Worm (Caenorhabditis elegans) whole organism, L4 larva: ENCODE data around the gene cyn-8.
A peak's percentile ranks its signal among the peaks of the same experiment; 100 is the strongest.

Source experiments
- T20F7.1 ChIP-seq: fragments of 200-800 bp; sonication (Bioruptor generic); optimal IDR thresholded peaks from 2 replicates; lab custom pipeline; 2018; ENCODE audit warnings: mild to moderate bottlenecking, missing genetic modification characterization, missing compliant biosample characterization
- T26A8.4 ChIP-seq: fragments of 200-800 bp; sonication (Bioruptor generic); IDR thresholded peaks from 2 replicates; pipeline ENCODE4 v1.3.6; 2022; ENCODE audit warnings: missing genetic modification characterization, missing compliant biosample characterization
- Y48G9A.11 ChIP-seq: fragments of 200-800 bp; sonication (Bioruptor generic); IDR thresholded peaks from 2 replicates; pipeline ENCODE4 v1.3.6; 2022; ENCODE audit warnings: missing genetic modification reagents, missing genetic modification characterization, missing compliant biosample characterization
- aha-1 ChIP-seq: fragments of 150-350 bp; peaks from one replicate; lab custom pipeline; 2014; ENCODE audit warnings: missing biosample characterization, missing genetic modification characterization
- ama-1 ChIP-seq: fragments of 150-350 bp; optimal IDR thresholded peaks from 2 replicates; lab custom pipeline; 2014; ENCODE audit warnings: inconsistent platforms, mixed read lengths
- attf-4 ChIP-seq: sonication (generic microtip); optimal IDR thresholded peaks from 3 replicates; lab custom pipeline; 2017; ENCODE audit warnings: missing biosample characterization, missing genetic modification characterization
- ceh-32 ChIP-seq: sonication (generic microtip); optimal IDR thresholded peaks from 2 replicates; lab custom pipeline; 2016; ENCODE audit warnings: mild to moderate bottlenecking, missing genetic modification characterization, missing compliant biosample characterization; ENCODE audit not compliant: poor library complexity
- ces-1 ChIP-seq: fragments of 150-350 bp; sonication (generic microtip); optimal IDR thresholded peaks from 4 replicates; lab custom pipeline; 2014; ENCODE audit warnings: missing biosample characterization, missing genetic modification reagents, missing genetic modification characterization
- cey-2 ChIP-seq: sonication (generic microtip); optimal IDR thresholded peaks from 3 replicates; lab custom pipeline; 2017; ENCODE audit warnings: missing genetic modification characterization, mild to moderate bottlenecking, missing compliant biosample characterization, antibody characterized with exemption, borderline replicate concordance; ENCODE audit not compliant: insufficient read depth
- daf-16 ChIP-seq, 3 experiments: sonication (generic microtip); optimal IDR thresholded peaks; 2 replicates each; lab custom pipeline; 2016 to 2017; ENCODE audit warnings: missing genetic modification characterization in 3 of 3, missing genetic modification reagents in 3 of 3, mild to moderate bottlenecking in 2 of 3, missing compliant biosample characterization in 2 of 3, missing biosample characterization in 1 of 3, moderate library complexity in 1 of 3
- dmd-6 ChIP-seq: fragments of 200-800 bp; sonication (Bioruptor generic); IDR thresholded peaks from 2 replicates; pipeline ENCODE4 v1.3.6; 2022; ENCODE audit warnings: missing genetic modification reagents, missing genetic modification characterization, missing compliant biosample characterization
- dmd-8 ChIP-seq: fragments of 200-800 bp; sonication (Bioruptor generic); IDR thresholded peaks from 2 replicates; pipeline ENCODE4 v1.3.6; 2022; ENCODE audit warnings: missing genetic modification characterization, missing compliant biosample characterization
- duxl-1 ChIP-seq: sonication (generic microtip); optimal IDR thresholded peaks from 2 replicates; lab custom pipeline; 2016; ENCODE audit warnings: mild to moderate bottlenecking, missing genetic modification characterization, moderate library complexity, missing compliant biosample characterization; ENCODE audit not compliant: poor library complexity
- dve-1 ChIP-seq: sonication (generic microtip); optimal IDR thresholded peaks from 2 replicates; lab custom pipeline; 2017; ENCODE audit warnings: antibody characterized with exemption, mild to moderate bottlenecking, missing genetic modification characterization, missing compliant biosample characterization; ENCODE audit not compliant: insufficient read depth
- hif-1 ChIP-seq, 2 experiments: sonication (generic microtip); optimal IDR thresholded peaks; 2 replicates each; lab custom pipeline; 2016 to 2017; ENCODE audit warnings: missing compliant biosample characterization in 2 of 2, missing genetic modification characterization in 2 of 2, missing genetic modification reagents in 2 of 2, missing genotype in 2 of 2, mild to moderate bottlenecking in 1 of 2
- hlh-11 ChIP-seq: fragments of 200-800 bp; sonication (Bioruptor generic); optimal IDR thresholded peaks from 2 replicates; lab custom pipeline; 2018; ENCODE audit warnings: mild to moderate bottlenecking, missing genetic modification characterization, missing compliant biosample characterization
- hlh-30 ChIP-seq: sonication (generic microtip); optimal IDR thresholded peaks from 2 replicates; lab custom pipeline; 2017; ENCODE audit warnings: antibody characterized with exemption, mild to moderate bottlenecking, missing genetic modification characterization, missing compliant biosample characterization; ENCODE audit not compliant: insufficient read depth
- hmg-1.1 ChIP-seq: fragments of 200-800 bp; sonication (Bioruptor generic); IDR thresholded peaks from 2 replicates; pipeline ENCODE4 v1.3.6; 2022; ENCODE audit warnings: missing genetic modification reagents, missing genetic modification characterization, missing compliant biosample characterization
- jun-1 ChIP-seq: fragments of 150-350 bp; optimal IDR thresholded peaks from 2 replicates; lab custom pipeline; 2014; ENCODE audit warnings: missing biosample characterization, missing genetic modification reagents, missing genetic modification characterization
- lin-1 ChIP-seq: fragments of 200-800 bp; sonication (Bioruptor generic); IDR thresholded peaks from 2 replicates; pipeline ENCODE4 v1.3.6; 2022; ENCODE audit warnings: missing genetic modification reagents, missing genetic modification characterization, missing compliant biosample characterization
- lin-13 ChIP-seq: fragments of 150-350 bp; optimal IDR thresholded peaks from 2 replicates; lab custom pipeline; 2014; ENCODE audit warnings: missing biosample characterization, missing genetic modification reagents, missing genetic modification characterization
- lin-39 ChIP-seq: fragments of 150-350 bp; optimal IDR thresholded peaks from 2 replicates; lab custom pipeline; 2014; ENCODE audit warnings: missing biosample characterization, missing genetic modification reagents, missing genetic modification characterization
- madf-9 ChIP-seq: fragments of 200-800 bp; sonication (Bioruptor generic); conservative IDR thresholded peaks from 2 replicates; pipeline ENCODE4 v1.3.6; 2022; ENCODE audit warnings: missing genetic modification reagents, missing genetic modification characterization, missing compliant biosample characterization
- mdl-1 ChIP-seq, 2 experiments: fragments of 150-350 bp in 1 of 2; sonication (generic microtip) in 1 of 2; optimal IDR thresholded peaks; 2 replicates each; lab custom pipeline; 2014 to 2017; ENCODE audit warnings: missing biosample characterization in 2 of 2, missing genetic modification characterization in 2 of 2
- mep-1 ChIP-seq: fragments of 150-350 bp; sonication (generic microtip); optimal IDR thresholded peaks from 3 replicates; lab custom pipeline; 2014; ENCODE audit warnings: missing biosample characterization, missing genetic modification characterization
- mxl-3 ChIP-seq: fragments of 200-800 bp; sonication (Bioruptor generic); optimal IDR thresholded peaks from 2 replicates; lab custom pipeline; 2018; ENCODE audit warnings: mild to moderate bottlenecking, missing genetic modification characterization, missing compliant biosample characterization
- nhr-102 ChIP-seq: sonication (generic microtip); optimal IDR thresholded peaks from 2 replicates; lab custom pipeline; 2016; ENCODE audit warnings: mild to moderate bottlenecking, missing genetic modification characterization, moderate library complexity, missing compliant biosample characterization
- nhr-28 ChIP-seq: fragments of 150-350 bp; optimal IDR thresholded peaks from 2 replicates; lab custom pipeline; 2014; ENCODE audit warnings: missing biosample characterization, missing genetic modification characterization
- nhr-41 ChIP-seq: fragments of 200-800 bp; sonication (Bioruptor generic); IDR thresholded peaks from 2 replicates; pipeline ENCODE4 v1.3.6; 2022; ENCODE audit warnings: missing genetic modification reagents, missing genetic modification characterization, missing compliant biosample characterization
- nhr-48 ChIP-seq: sonication (generic microtip); optimal IDR thresholded peaks from 2 replicates; lab custom pipeline; 2016; ENCODE audit warnings: mild to moderate bottlenecking, missing genetic modification characterization, missing compliant biosample characterization
- nhr-77 ChIP-seq: fragments of 150-350 bp; optimal IDR thresholded peaks from 2 replicates; lab custom pipeline; 2014; ENCODE audit warnings: missing biosample characterization, missing genetic modification characterization
- php-3 ChIP-seq: fragments of 200-800 bp; sonication (Bioruptor generic); IDR thresholded peaks from 2 replicates; pipeline ENCODE4 v1.3.6; 2022; ENCODE audit warnings: missing genetic modification reagents, missing genetic modification characterization, missing compliant biosample characterization
- pqm-1 ChIP-seq: sonication (generic microtip); optimal IDR thresholded peaks from 2 replicates; lab custom pipeline; 2017; ENCODE audit warnings: missing biosample characterization, missing genetic modification characterization
- snpc-1.2 ChIP-seq: fragments of 200-800 bp; sonication (Bioruptor generic); IDR thresholded peaks from 2 replicates; pipeline ENCODE4 v1.3.6; 2022; ENCODE audit warnings: missing genetic modification reagents, missing genetic modification characterization, missing compliant biosample characterization
- tra-1 ChIP-seq: fragments of 200-800 bp; sonication (Bioruptor generic); IDR thresholded peaks from 2 replicates; pipeline ENCODE4 v1.3.6; 2022; ENCODE audit warnings: missing genetic modification reagents, missing genetic modification characterization, missing compliant biosample characterization
- unc-62 ChIP-seq, 3 experiments: fragments of 150-350 bp in 1 of 3; sonication (generic microtip); optimal IDR thresholded peaks in 2 of 3; peaks in 1 of 3; 1 replicate in 1 of 3; 2 replicates in 2 of 3; lab custom pipeline; 2014 to 2017; ENCODE audit warnings: missing biosample characterization in 3 of 3, missing genetic modification characterization in 3 of 3, missing genetic modification reagents in 3 of 3, missing genotype in 1 of 3
- vab-7 ChIP-seq: fragments of 200-800 bp; sonication (Bioruptor generic); IDR thresholded peaks from 2 replicates; pipeline ENCODE4 v1.3.6; 2022; ENCODE audit warnings: missing genetic modification reagents, missing genetic modification characterization, missing compliant biosample characterization
- zag-1 ChIP-seq: fragments of 150-350 bp; optimal IDR thresholded peaks from 2 replicates; lab custom pipeline; 2014; ENCODE audit warnings: missing biosample characterization, missing genetic modification characterization
- zip-11 ChIP-seq: fragments of 200-800 bp; sonication (Bioruptor generic); IDR thresholded peaks from 2 replicates; pipeline ENCODE4 v1.3.6; 2022; ENCODE audit warnings: missing genetic modification characterization, missing compliant biosample characterization
- zip-2 ChIP-seq: fragments of 150-350 bp; optimal IDR thresholded peaks from 2 replicates; lab custom pipeline; 2014; ENCODE audit warnings: missing biosample characterization, missing genetic modification characterization
- ztf-7 ChIP-seq: fragments of 150-350 bp; optimal IDR thresholded peaks from 2 replicates; lab custom pipeline; 2014; ENCODE audit warnings: missing biosample characterization, missing genetic modification characterization

Gene cyn-8

DNA sequence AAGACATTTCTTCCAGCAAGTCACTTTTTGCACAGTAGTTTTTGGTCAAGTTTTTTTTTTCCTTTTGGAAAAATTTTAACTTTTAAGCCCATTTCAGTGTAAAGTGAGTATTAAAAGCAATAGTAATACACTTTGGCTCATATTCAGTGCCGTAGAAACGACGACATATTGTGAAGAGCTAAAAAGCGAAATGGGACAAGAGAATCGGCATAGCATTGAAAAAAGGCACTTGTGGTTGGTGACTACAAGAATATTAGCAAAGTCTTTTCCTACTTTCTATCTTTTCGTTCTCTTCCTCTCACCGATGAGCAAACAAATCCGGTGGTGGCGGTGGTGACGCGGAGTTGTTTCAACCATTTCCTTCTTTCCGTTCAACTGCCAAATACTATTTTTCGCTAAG, 19.8 kb downstream of the cyn-8 start, which contains the start of gene acs-22:
acs-22 (plus strand) TSS at position 301 of the 400 bp plus-strand sequence.
- TF ChIP-seq zip-11 (no peak), vab-7 (GFP tag; lab: Robert Waterston, UW) (no peak), lin-13 (GFP tag; lab: Kevin White, UChicago) (no peak), mdl-1 (tag; optimal IDR thresholded peaks at IDR 0.05; lab: Kevin White, UChicago) (no peak), ztf-7 (tag; lab: Kevin White, UChicago) (no peak), attf-4 (tag; lab: Kevin White, UChicago) (no peak), hmg-1.1 (GFP tag; lab: Robert Waterston, UW) (no peak), aha-1 (peak; percentile 84), T20F7.1 (GFP tag; lab: Kevin White, UChicago) (no peak), Y48G9A.11 (no peak), mxl-3 (GFP tag; lab: Kevin White, UChicago) (no peak), dmd-6 (no peak), nhr-41 (GFP tag; lab: Robert Waterston, UW) (no peak), dmd-8 (GFP tag; lab: Robert Waterston, UW) (no peak), duxl-1 (tag; lab: Kevin White, UChicago) (no peak), lin-1 (no peak), unc-62 (GFP tag; optimal IDR thresholded peaks at IDR 0.05 in 1 of 2; lab: Kevin White, UChicago) (peak in 1 of 2 experiments; percentile 26), unc-62 (tag; optimal IDR thresholded peaks at IDR 0.05; lab: Kevin White, UChicago) (no peak), hlh-11 (tag; lab: Kevin White, UChicago) (no peak), hlh-30 (tag; lab: Kevin White, UChicago) (no peak), zag-1 (tag; lab: Kevin White, UChicago) (no peak), madf-9 (0 out of 2 replicates have a peak, but pooled peaks have one; percentile 15), tra-1 (GFP tag; lab: Robert Waterston, UW) (no peak), zip-2 (tag; lab: Kevin White, UChicago) (no peak)

DNA sequence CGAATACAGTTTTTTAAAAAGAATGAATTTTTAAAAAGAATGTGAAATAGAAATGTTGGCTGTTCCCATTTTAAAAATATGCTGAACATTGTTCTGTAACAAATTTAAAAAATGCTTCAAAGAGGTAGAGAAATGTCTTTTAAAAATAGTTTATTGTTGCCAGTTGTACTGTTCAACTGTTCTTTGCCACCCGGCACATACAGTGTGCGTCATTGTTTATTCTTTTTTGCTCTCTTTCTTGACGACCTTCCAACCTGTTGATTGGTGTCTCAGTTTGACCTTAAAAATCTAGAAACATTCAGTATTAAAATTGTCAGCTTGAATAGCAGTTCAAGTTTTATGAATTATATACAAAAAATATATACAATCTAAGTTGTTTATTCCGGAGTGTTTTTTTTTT, 20.6 kb downstream of the cyn-8 start:
- TF ChIP-seq attf-4 (tag; lab: Kevin White, UChicago): no peak
- TF ChIP-seq dve-1 (tag; lab: Kevin White, UChicago): peak; percentile 19
- no peak for TF ChIP-seq daf-16 (GFP tag; optimal IDR thresholded peaks at IDR 0.05; lab: Kevin White, UChicago)
- peak; percentile 67 for TF ChIP-seq daf-16 (tag; optimal IDR thresholded peaks at IDR 0.05; lab: Kevin White, UChicago)
- TF ChIP-seq ceh-32: no peak
- TF ChIP-seq, all 104 proteins: peak for 2

DNA sequence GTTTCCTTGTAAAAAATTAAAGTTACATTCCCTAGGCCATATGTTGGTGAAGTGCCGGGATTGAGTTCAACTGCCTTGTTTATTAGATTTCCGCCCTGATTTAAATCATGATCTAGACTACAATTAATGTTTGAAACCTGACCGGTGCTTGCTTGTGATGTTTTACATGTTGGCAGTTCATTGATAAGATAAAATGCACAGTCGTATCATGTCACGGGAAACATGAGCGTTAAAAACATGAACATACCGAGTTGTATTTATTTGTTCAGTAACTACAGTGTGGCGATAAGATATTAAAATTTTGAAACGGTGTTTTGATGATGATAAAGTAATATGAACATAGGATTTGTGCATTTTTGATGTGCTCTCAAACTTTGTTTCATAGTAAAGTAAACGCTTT, 21.3 kb downstream of the cyn-8 start:
- TF ChIP-seq mxl-3 (GFP tag; lab: Kevin White, UChicago) (peak; percentile 23), daf-16 (GFP tag; optimal IDR thresholded peaks at IDR 0.05; lab: Kevin White, UChicago) (no peak), daf-16 (tag; optimal IDR thresholded peaks at IDR 0.05; lab: Kevin White, UChicago) (peak; percentile 97), nhr-28 (tag; lab: Kevin White, UChicago) (peak; percentile 79), snpc-1.2 (GFP tag; lab: Robert Waterston, UW) (no peak), dmd-6 (peak; percentile 82), nhr-48 (tag; lab: Kevin White, UChicago) (no peak), ces-1 (no peak), mep-1 (tag; lab: Kevin White, UChicago) (peak; percentile 16), lin-39 (tag; lab: Kevin White, UChicago) (no peak), hlh-30 (tag; lab: Kevin White, UChicago) (peak; percentile 56), lin-1 (0 out of 2 replicates have a peak, but pooled peaks have one; percentile 27), jun-1 (tag; lab: Kevin White, UChicago) (no peak), nhr-102 (tag; lab: Kevin White, UChicago) (peak; percentile 43), pqm-1 (tag; lab: Kevin White, UChicago) (peak; percentile 96), dve-1 (tag; lab: Kevin White, UChicago) (peak; percentile 97), T26A8.4 (GFP tag; lab: Robert Waterston, UW) (no peak), php-3 (GFP tag; lab: Robert Waterston, UW) (peak; percentile 74), hlh-11 (tag; lab: Kevin White, UChicago) (peak; percentile 83), nhr-77 (tag; lab: Kevin White, UChicago) (peak; percentile 72), cey-2 (tag; lab: Kevin White, UChicago) (no peak), ama-1 (no peak), hif-1 (tag; optimal IDR thresholded peaks at IDR 0.05; lab: Kevin White, UChicago) (peak in 1 of 2 experiments; percentile 2)
